Fruit fly (Drosophila melanogaster): Measurements from ENCODE around the gene bnk.

dm6 chr3R:31168429-31168828 lies 24.7 kb upstream of the bnk start:
- TF ChIP-seq CTCF (optimal IDR thresholded peaks at IDR 0.05) (no peak), CG8478 (optimal IDR thresholded peaks at IDR 0.05) (no peak)
